Fruit fly (Drosophila melanogaster) whole organism, embryonic: ENCODE data around the gene CG5180.

Source experiments
- Antp ChIP-seq: fragments of 200-800 bp; sonication (Bioruptor generic); optimal IDR thresholded peaks from 3 replicates; lab custom pipeline; 2016; ENCODE audit warnings: missing biosample characterization, missing genetic modification characterization
- CG10147 ChIP-seq: fragments of 200-800 bp; sonication (Bioruptor generic); optimal IDR thresholded peaks from 2 replicates; lab custom pipeline; 2019; ENCODE audit warnings: missing biosample characterization, mild to moderate bottlenecking, missing genetic modification characterization, moderate library complexity
- CG12769 ChIP-seq: fragments of 200-800 bp; sonication (Bioruptor generic); optimal IDR thresholded peaks from 2 replicates; lab custom pipeline; 2019; ENCODE audit warnings: missing biosample characterization, mild to moderate bottlenecking, missing genetic modification characterization, moderate library complexity
- CG14965 ChIP-seq: fragments of 200-800 bp; sonication (Bioruptor generic); optimal IDR thresholded peaks from 2 replicates; lab custom pipeline; 2016; ENCODE audit warnings: missing biosample characterization, missing genetic modification characterization, borderline replicate concordance
- CG1647 ChIP-seq: fragments of 200-800 bp; sonication (Bioruptor generic); optimal IDR thresholded peaks from 3 replicates; lab custom pipeline; 2016; ENCODE audit warnings: missing biosample characterization, missing genetic modification characterization
- CG17328 ChIP-seq: fragments of 200-800 bp; sonication (Bioruptor generic); IDR thresholded peaks from 2 replicates; pipeline ENCODE4 v1.3.6; 2022; ENCODE audit warnings: missing biosample characterization, missing genetic modification characterization
- CG17385 ChIP-seq: fragments of 200-800 bp; sonication (Bioruptor generic); optimal IDR thresholded peaks from 3 replicates; lab custom pipeline; 2018; ENCODE audit warnings: missing biosample characterization, mild to moderate bottlenecking, missing genetic modification characterization
- CG17829 ChIP-seq: fragments of 200-800 bp; optimal IDR thresholded peaks from 2 replicates; lab custom pipeline; 2019; ENCODE audit warnings: missing biosample characterization, mild to moderate bottlenecking, missing genetic modification characterization, moderate library complexity
- CG18262 ChIP-seq: fragments of 200-800 bp; optimal IDR thresholded peaks from 3 replicates; lab custom pipeline; 2019; ENCODE audit warnings: missing biosample characterization, mild to moderate bottlenecking, missing genetic modification characterization, moderate library complexity
- CG18476 ChIP-seq: fragments of 200-800 bp; sonication (Bioruptor generic); optimal IDR thresholded peaks from 2 replicates; lab custom pipeline; 2016; ENCODE audit warnings: missing biosample characterization, mild to moderate bottlenecking, missing genetic modification characterization
- CG18619 ChIP-seq: fragments of 200-800 bp; sonication (Bioruptor generic); optimal IDR thresholded peaks from 3 replicates; lab custom pipeline; 2017; ENCODE audit warnings: missing biosample characterization, mild to moderate bottlenecking, missing genetic modification characterization
- CG18764 ChIP-seq: fragments of 200-800 bp; sonication (Bioruptor generic); optimal IDR thresholded peaks from 3 replicates; lab custom pipeline; 2016; ENCODE audit warnings: missing biosample characterization, missing genetic modification characterization
- CG2129 ChIP-seq: fragments of 200-800 bp; sonication (Bioruptor generic); IDR thresholded peaks from 2 replicates; pipeline ENCODE4 v1.3.6; 2022; ENCODE audit warnings: missing biosample characterization, missing genetic modification characterization; ENCODE audit not compliant: partially characterized antibody
- CG2678 ChIP-seq: fragments of 200-800 bp; sonication (Bioruptor generic); optimal IDR thresholded peaks from 3 replicates; lab custom pipeline; 2019; ENCODE audit warnings: missing biosample characterization, mild to moderate bottlenecking, missing genetic modification characterization, moderate library complexity
- CG34224 ChIP-seq: fragments of 200-800 bp; sonication (Bioruptor generic); IDR thresholded peaks from 3 replicates; pipeline ENCODE4 v1.3.6; 2022; ENCODE audit warnings: missing biosample characterization, missing genetic modification characterization; ENCODE audit not compliant: partially characterized antibody
- CG4820 ChIP-seq: fragments of 200-800 bp; sonication (Bioruptor generic); optimal IDR thresholded peaks from 3 replicates; lab custom pipeline; 2016; ENCODE audit warnings: missing biosample characterization, missing genetic modification characterization
- CG7556 ChIP-seq: fragments of 200-800 bp; sonication (Bioruptor generic); optimal IDR thresholded peaks from 2 replicates; lab custom pipeline; 2017; ENCODE audit warnings: missing biosample characterization, mild to moderate bottlenecking, missing genetic modification characterization
- CG8359 ChIP-seq: fragments of 200-800 bp; sonication (Bioruptor generic); optimal IDR thresholded peaks from 2 replicates; lab custom pipeline; 2017; ENCODE audit warnings: missing biosample characterization, mild to moderate bottlenecking, missing genetic modification characterization, borderline replicate concordance
- CG8478 ChIP-seq: fragments of >200 bp; optimal IDR thresholded peaks from 2 replicates; lab custom pipeline; 2018
- CG9215 ChIP-seq: fragments of 200-800 bp; sonication (Bioruptor generic); IDR thresholded peaks from 2 replicates; pipeline ENCODE4 v1.3.6; 2022; ENCODE audit warnings: missing biosample characterization, missing genetic modification characterization
- CG9797 ChIP-seq: fragments of 200-800 bp; sonication (Bioruptor generic); optimal IDR thresholded peaks from 3 replicates; lab custom pipeline; 2018; ENCODE audit warnings: missing biosample characterization, mild to moderate bottlenecking, missing genetic modification characterization
- Fer2 ChIP-seq: fragments of 200-800 bp; sonication (Bioruptor generic); optimal IDR thresholded peaks from 2 replicates; lab custom pipeline; 2018; ENCODE audit warnings: missing biosample characterization, mild to moderate bottlenecking, missing genetic modification characterization, moderate library complexity
- H2.0 ChIP-seq: fragments of 200-800 bp; sonication (Bioruptor generic); IDR thresholded peaks from 2 replicates; pipeline ENCODE4 v1.3.6; 2022; ENCODE audit warnings: missing biosample characterization, missing genetic modification characterization
- Nf-YA ChIP-seq: fragments of 200-800 bp; sonication (Bioruptor generic); IDR thresholded peaks from 2 replicates; pipeline ENCODE4 v1.3.6; 2022; ENCODE audit warnings: missing biosample characterization, missing genetic modification characterization
- Oaz ChIP-seq: fragments of 200-800 bp; sonication (Bioruptor generic); IDR thresholded peaks from 2 replicates; pipeline ENCODE4 v1.3.6; 2022; ENCODE audit warnings: missing biosample characterization, missing genetic modification characterization
- Pdp1 ChIP-seq, 2 experiments: fragments of 200-800 bp; sonication (Bioruptor generic); optimal IDR thresholded peaks; 3 replicates each; lab custom pipeline; 2016; ENCODE audit warnings: missing biosample characterization in 2 of 2, missing genetic modification characterization in 2 of 2, mild to moderate bottlenecking in 1 of 2, moderate library complexity in 1 of 2
- TFAM ChIP-seq: fragments of 200-800 bp; sonication (Bioruptor generic); optimal IDR thresholded peaks from 2 replicates; lab custom pipeline; 2017; ENCODE audit warnings: missing biosample characterization, missing genetic modification characterization, inconsistent platforms
- abd-A ChIP-seq: fragments of 200-800 bp; sonication (Bioruptor generic); optimal IDR thresholded peaks from 3 replicates; lab custom pipeline; 2019; ENCODE audit warnings: missing biosample characterization, mild to moderate bottlenecking, missing genetic modification characterization, moderate library complexity
- ato ChIP-seq: fragments of 200-800 bp; sonication (Bioruptor generic); IDR thresholded peaks from 2 replicates; pipeline ENCODE4 v1.3.6; 2022; ENCODE audit warnings: missing biosample characterization, missing genetic modification characterization; ENCODE audit not compliant: partially characterized antibody
- chinmo ChIP-seq: fragments of 200-800 bp; sonication (Bioruptor generic); IDR thresholded peaks from 4 replicates; pipeline ENCODE4 v1.3.6; 2022; ENCODE audit warnings: missing biosample characterization, missing genetic modification characterization; ENCODE audit not compliant: partially characterized antibody
- chn ChIP-seq: fragments of 200-800 bp; sonication (Bioruptor generic); optimal IDR thresholded peaks from 2 replicates; lab custom pipeline; 2016; ENCODE audit warnings: missing biosample characterization, missing genetic modification characterization
- emc ChIP-seq: fragments of 200-800 bp; sonication (Bioruptor generic); optimal IDR thresholded peaks from 2 replicates; lab custom pipeline; 2016; ENCODE audit warnings: missing biosample characterization, missing genetic modification characterization
- ems ChIP-seq: fragments of 200-800 bp; sonication (Bioruptor generic); optimal IDR thresholded peaks from 3 replicates; lab custom pipeline; 2016; ENCODE audit warnings: missing biosample characterization, missing genetic modification characterization
- her ChIP-seq: fragments of 200-800 bp; sonication (Bioruptor generic); optimal IDR thresholded peaks from 2 replicates; lab custom pipeline; 2016; ENCODE audit warnings: missing biosample characterization, missing genetic modification characterization
- knrl ChIP-seq: fragments of 200-800 bp; sonication (Bioruptor generic); IDR thresholded peaks from 3 replicates; pipeline ENCODE4 v1.3.6; 2022; ENCODE audit warnings: missing biosample characterization, missing genetic modification characterization; ENCODE audit not compliant: partially characterized antibody
- lola ChIP-seq, 3 experiments: fragments of >200 bp in 2 of 3; fragments of 200-800 bp in 1 of 3; sonication (Bioruptor generic) in 1 of 3; optimal IDR thresholded peaks; 2 replicates each; lab custom pipeline; 2017 to 2019; ENCODE audit warnings: missing biosample characterization in 3 of 3, missing genetic modification characterization in 3 of 3, mild to moderate bottlenecking in 1 of 3, moderate library complexity in 1 of 3
- lov ChIP-seq, 2 experiments: fragments of 200-800 bp in 1 of 2; fragments of >200 bp in 1 of 2; sonication (Bioruptor generic) in 1 of 2; IDR thresholded peaks in 1 of 2; optimal IDR thresholded peaks in 1 of 2; 2 replicates in 1 of 2; 3 replicates in 1 of 2; pipeline versions ENCODE4 v1.3.6 to Lab custom; 2017 to 2022; ENCODE audit warnings: missing biosample characterization in 1 of 2, missing genetic modification characterization in 1 of 2
- mam ChIP-seq: fragments of 200-800 bp; sonication (Bioruptor generic); optimal IDR thresholded peaks from 3 replicates; lab custom pipeline; 2016; ENCODE audit warnings: missing biosample characterization, missing genetic modification characterization
- nau ChIP-seq: fragments of 200-800 bp; sonication (Bioruptor generic); optimal IDR thresholded peaks from 3 replicates; lab custom pipeline; 2017; ENCODE audit warnings: missing biosample characterization, mild to moderate bottlenecking, missing genetic modification characterization, missing genetic modification reagents
- nmo ChIP-seq: fragments of 200-800 bp; sonication (Bioruptor generic); optimal IDR thresholded peaks from 2 replicates; lab custom pipeline; 2018; ENCODE audit warnings: missing biosample characterization, mild to moderate bottlenecking, missing genetic modification characterization, moderate library complexity
- pho ChIP-seq: fragments of 200-800 bp; sonication (Bioruptor generic); optimal IDR thresholded peaks from 2 replicates; lab custom pipeline; 2016; ENCODE audit warnings: missing biosample characterization, missing genetic modification characterization
- pnt ChIP-seq: fragments of 200-800 bp; sonication (Bioruptor generic); optimal IDR thresholded peaks from 3 replicates; lab custom pipeline; 2016; ENCODE audit warnings: missing biosample characterization, missing genetic modification characterization
- psq ChIP-seq: fragments of 200-800 bp; sonication (Bioruptor generic); optimal IDR thresholded peaks from 2 replicates; lab custom pipeline; 2017; ENCODE audit warnings: missing biosample characterization, missing genetic modification characterization
- rib ChIP-seq: fragments of 200-800 bp; sonication (Bioruptor generic); IDR thresholded peaks from 2 replicates; pipeline ENCODE4 v1.3.6; 2022; ENCODE audit warnings: missing biosample characterization, missing genetic modification characterization
- row ChIP-seq: fragments of 200-800 bp; sonication (Bioruptor generic); IDR thresholded peaks from 3 replicates; pipeline ENCODE4 v1.3.6; 2022; ENCODE audit warnings: missing biosample characterization, missing genetic modification characterization
- slp2 ChIP-seq: fragments of 200-800 bp; sonication (Bioruptor generic); optimal IDR thresholded peaks from 2 replicates; lab custom pipeline; 2016; ENCODE audit warnings: missing biosample characterization, missing genetic modification characterization
- tio ChIP-seq: fragments of 200-800 bp; sonication (Bioruptor generic); optimal IDR thresholded peaks from 2 replicates; lab custom pipeline; 2017; ENCODE audit warnings: missing biosample characterization, missing genetic modification characterization, inconsistent platforms
- twi ChIP-seq: fragments of 200-800 bp; optimal IDR thresholded peaks from 2 replicates; lab custom pipeline; 2019; ENCODE audit warnings: missing biosample characterization, mild to moderate bottlenecking, missing genetic modification characterization, moderate library complexity
- tx ChIP-seq: fragments of 200-800 bp; sonication (Bioruptor generic); optimal IDR thresholded peaks from 2 replicates; lab custom pipeline; 2016; ENCODE audit warnings: missing biosample characterization, missing genetic modification characterization
- usp ChIP-seq: fragments of >200 bp; optimal IDR thresholded peaks from 2 replicates; lab custom pipeline; 2017; ENCODE audit warnings: missing biosample characterization, missing genetic modification characterization

The CG5180 gene

dm6 chr3R:20560668-20561226 is 3.0 kb downstream of the CG5180 start, which contains the start of gene CG5191 (continued):
- no peak for TF ChIP-seq lov (optimal IDR thresholded peaks at IDR 0.05; lab: Kevin White, UChicago)
- TF ChIP-seq lov (GFP tag; IDR thresholded peaks at IDR 0.05; lab: Robert Waterston, UW), result 0 out of 3 replicates have a peak, but pooled peaks have one; percentile 52
- no peak for TF ChIP-seq knrl (GFP tag; lab: Robert Waterston, UW)
- no peak for TF ChIP-seq slp2 (GFP tag; lab: Kevin White, UChicago)
- TF ChIP-seq Oaz (GFP tag; lab: Robert Waterston, UW), result no peak
- TF ChIP-seq twi, result no peak
- TF ChIP-seq CG17829 (tag; lab: Kevin White, UChicago), result no peak
- TF ChIP-seq Antp (GFP tag; lab: Kevin White, UChicago), result no peak
- no peak for TF ChIP-seq CG10147
- no peak for TF ChIP-seq Nf-YA
- TF ChIP-seq Fer2, result no peak
- no peak for TF ChIP-seq ato (GFP tag; lab: Robert Waterston, UW)
- no peak for TF ChIP-seq psq (GFP tag; lab: Kevin White, UChicago)
- no peak for TF ChIP-seq rib
- no peak for TF ChIP-seq CG17328 (GFP tag; lab: Robert Waterston, UW)
- TF ChIP-seq ems (GFP tag; lab: Kevin White, UChicago), result no peak
- TF ChIP-seq CG4820 (GFP tag; lab: Kevin White, UChicago), result no peak
- no peak for TF ChIP-seq pnt (GFP tag; lab: Kevin White, UChicago)
- no peak for TF ChIP-seq CG2129 (GFP tag; lab: Robert Waterston, UW)
- TF ChIP-seq usp, result no peak
- no peak for TF ChIP-seq CG14965 (GFP tag; lab: Kevin White, UChicago)
- TF ChIP-seq CG8478 (lab: Kevin White, UChicago), result no peak
- no peak for TF ChIP-seq H2.0 (GFP tag; lab: Robert Waterston, UW)
- no peak for TF ChIP-seq pho (GFP tag; lab: Kevin White, UChicago)
- TF ChIP-seq CG2678 (tag; lab: Kevin White, UChicago), result peak; percentile 15
- TF ChIP-seq lola (GFP tag; optimal IDR thresholded peaks at IDR 0.05; lab: Kevin White, UChicago), result peak in 1 of 3 experiments; percentile 23
- TF ChIP-seq row (GFP tag; lab: Robert Waterston, UW), result peak; percentile 77
- TF ChIP-seq tx, result no peak
- peak; percentile 12 for TF ChIP-seq CG12769 (tag; lab: Kevin White, UChicago)
- TF ChIP-seq CG17385 (GFP tag; lab: Kevin White, UChicago), result no peak
- TF ChIP-seq CG8359 (GFP tag; lab: Kevin White, UChicago), result no peak
- no peak for TF ChIP-seq nau (GFP tag; lab: Kevin White, UChicago)
- TF ChIP-seq CG1647, result no peak
- no peak for TF ChIP-seq CG18262 (tag; lab: Kevin White, UChicago)
- no peak for TF ChIP-seq CG9215 (GFP tag; lab: Robert Waterston, UW)
- TF ChIP-seq CG9797, result peak; percentile 29
- TF ChIP-seq TFAM (GFP tag; lab: Kevin White, UChicago), result no peak
- TF ChIP-seq CG7556 (GFP tag; lab: Kevin White, UChicago), result no peak
- TF ChIP-seq her (GFP tag; lab: Kevin White, UChicago), result no peak
- TF ChIP-seq CG18764 (GFP tag; lab: Kevin White, UChicago), result no peak
- no peak for TF ChIP-seq Pdp1 (GFP tag; optimal IDR thresholded peaks at IDR 0.05; lab: Kevin White, UChicago)
- TF ChIP-seq CG34224, result 0 out of 3 replicates have a peak, but pooled peaks have one; percentile 20
- TF ChIP-seq abd-A (tag; lab: Kevin White, UChicago), result peak; percentile 34
- TF ChIP-seq tio (GFP tag; lab: Kevin White, UChicago), result no peak
- TF ChIP-seq emc (GFP tag; lab: Kevin White, UChicago), result no peak
- no peak for TF ChIP-seq chn
- no peak for TF ChIP-seq CG18619 (GFP tag; lab: Kevin White, UChicago)
- no peak for TF ChIP-seq nmo (GFP tag; lab: Kevin White, UChicago)
- TF ChIP-seq chinmo (GFP tag; lab: Robert Waterston, UW), result peak; percentile 84; the same call in 1 of the 4 replicates
- no peak for TF ChIP-seq mam (GFP tag; lab: Kevin White, UChicago)
- TF ChIP-seq CG18476 (GFP tag; lab: Kevin White, UChicago), result no peak
